Fruit fly (Drosophila melanogaster) whole organism, wandering third instar larva: ENCODE results near the gene CG6761.

Source experiments
- sv ChIP-seq: fragments of 200-800 bp; sonication (Bioruptor generic); optimal IDR thresholded peaks from 3 replicates; lab custom pipeline; 2016; ENCODE audit warnings: missing biosample characterization, missing genetic modification characterization
- usp ChIP-seq: fragments of >200 bp; optimal IDR thresholded peaks from 2 replicates; lab custom pipeline; 2017; ENCODE audit warnings: missing biosample characterization, missing genetic modification characterization

dm6 chr3L:9695242-9695641, 8.2 kb downstream of the CG6761 start:
- TF ChIP-seq sv (GFP tag; lab: Kevin White, UChicago) (no peak), usp (GFP tag; lab: Kevin White, UChicago) (no peak)
